Fruit fly (Drosophila melanogaster): ENCODE data around the gene slp1.

DNA sequence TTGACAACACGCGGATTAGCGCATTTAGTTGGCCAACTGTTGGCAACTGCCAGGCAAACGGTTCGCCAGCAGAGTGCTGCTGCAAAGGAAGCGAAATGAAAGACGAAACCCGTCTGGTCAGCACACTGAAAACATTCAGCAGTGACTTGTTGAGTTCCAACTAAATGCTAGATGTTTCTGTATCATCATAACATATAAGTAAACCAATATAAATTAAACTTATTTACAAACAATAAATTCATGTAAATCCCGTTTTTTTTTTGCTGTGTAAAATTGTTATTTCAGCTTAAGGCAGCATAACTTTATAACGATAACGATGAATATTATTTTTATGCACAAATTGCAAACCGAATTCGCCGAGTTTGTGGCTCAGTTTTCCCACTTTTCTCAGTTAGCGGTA, 32.6 kb downstream of the slp1 start:
- TF ChIP-seq insv (optimal IDR thresholded peaks at IDR 0.05) = no peak
- TF ChIP-seq h (optimal IDR thresholded peaks at IDR 0.05) = no peak
- TF ChIP-seq psq (optimal IDR thresholded peaks at IDR 0.05) = no peak
- TF ChIP-seq Sin3A (optimal IDR thresholded peaks at IDR 0.05) = no peak
